Worm (Caenorhabditis elegans): ENCODE data around the gene K02E10.6.

ce11 chrX:2522658-2523057 is 40.1 kb upstream of the K02E10.6 start:
- TF ChIP-seq him-1 (tag; optimal IDR thresholded peaks at IDR 0.05) (no peak), W03F9.2 (tag; optimal IDR thresholded peaks at IDR 0.05) (no peak), dao-5 (tag; optimal IDR thresholded peaks at IDR 0.05) (no peak)
